Fruit fly (Drosophila melanogaster) whole organism, embryonic: ENCODE data around the gene sky.

Experiments used
- ATbp ChIP-seq: fragments of 200-800 bp; sonication (Bioruptor generic); optimal IDR thresholded peaks from 2 replicates; lab custom pipeline; 2017; ENCODE audit warnings: missing biosample characterization, mild to moderate bottlenecking, missing genetic modification characterization, missing genetic modification reagents
- CG10462 ChIP-seq: fragments of 200-800 bp; sonication (Bioruptor generic); optimal IDR thresholded peaks from 2 replicates; lab custom pipeline; 2016; ENCODE audit warnings: missing biosample characterization, missing genetic modification characterization
- CG12942 ChIP-seq: fragments of 200-800 bp; sonication (Bioruptor generic); optimal IDR thresholded peaks from 3 replicates; lab custom pipeline; 2016; ENCODE audit warnings: missing biosample characterization, missing genetic modification characterization
- CG14667 ChIP-seq: fragments of 200-800 bp; sonication (Bioruptor generic); IDR thresholded peaks from 2 replicates; pipeline ENCODE4 v1.3.6; 2022; ENCODE audit warnings: missing biosample characterization, missing genetic modification characterization
- CG14965 ChIP-seq: fragments of 200-800 bp; sonication (Bioruptor generic); optimal IDR thresholded peaks from 2 replicates; lab custom pipeline; 2016; ENCODE audit warnings: missing biosample characterization, missing genetic modification characterization, borderline replicate concordance
- CG1647 ChIP-seq: fragments of 200-800 bp; sonication (Bioruptor generic); optimal IDR thresholded peaks from 3 replicates; lab custom pipeline; 2016; ENCODE audit warnings: missing biosample characterization, missing genetic modification characterization
- CG17612 ChIP-seq: fragments of 200-800 bp; sonication (Bioruptor generic); IDR thresholded peaks from 2 replicates; pipeline ENCODE4 v1.3.6; 2022; ENCODE audit warnings: missing biosample characterization, missing genetic modification characterization
- CG1792 ChIP-seq: fragments of 200-800 bp; sonication (Bioruptor generic); optimal IDR thresholded peaks from 2 replicates; lab custom pipeline; 2016; ENCODE audit warnings: missing biosample characterization, missing genetic modification characterization
- CG18262 ChIP-seq: fragments of 200-800 bp; optimal IDR thresholded peaks from 3 replicates; lab custom pipeline; 2019; ENCODE audit warnings: missing biosample characterization, mild to moderate bottlenecking, missing genetic modification characterization, moderate library complexity
- CG18599 ChIP-seq: fragments of 200-800 bp; sonication (Bioruptor generic); optimal IDR thresholded peaks from 3 replicates; lab custom pipeline; 2017; ENCODE audit warnings: missing biosample characterization, missing genetic modification characterization, mild to moderate bottlenecking, moderate library complexity, missing genetic modification reagents
- CG2116 ChIP-seq: fragments of 200-800 bp; sonication (Bioruptor generic); optimal IDR thresholded peaks from 3 replicates; lab custom pipeline; 2018; ENCODE audit warnings: missing biosample characterization, mild to moderate bottlenecking, missing genetic modification characterization
- CG2129 ChIP-seq: fragments of 200-800 bp; sonication (Bioruptor generic); IDR thresholded peaks from 2 replicates; pipeline ENCODE4 v1.3.6; 2022; ENCODE audit warnings: missing biosample characterization, missing genetic modification characterization; ENCODE audit not compliant: partially characterized antibody
- CG31388 ChIP-seq: fragments of 200-800 bp; sonication (Bioruptor generic); optimal IDR thresholded peaks from 2 replicates; lab custom pipeline; 2016; ENCODE audit warnings: missing biosample characterization, missing genetic modification characterization
- CG4424 ChIP-seq: fragments of 200-800 bp; sonication (Bioruptor generic); optimal IDR thresholded peaks from 3 replicates; lab custom pipeline; 2016; ENCODE audit warnings: missing biosample characterization, missing genetic modification characterization
- CG4707 ChIP-seq: fragments of 200-800 bp; sonication (Bioruptor generic); optimal IDR thresholded peaks from 2 replicates; lab custom pipeline; 2018; ENCODE audit warnings: missing biosample characterization, mild to moderate bottlenecking, missing genetic modification characterization, moderate library complexity
- CG5953 ChIP-seq: fragments of 200-800 bp; sonication (Bioruptor generic); IDR thresholded peaks from 2 replicates; pipeline ENCODE4 v1.3.6; 2022; ENCODE audit warnings: missing biosample characterization, missing genetic modification characterization
- CG6813 ChIP-seq: fragments of 200-800 bp; sonication (Bioruptor generic); optimal IDR thresholded peaks from 2 replicates; lab custom pipeline; 2017; ENCODE audit warnings: missing biosample characterization, missing genetic modification characterization, mild to moderate bottlenecking, moderate library complexity, missing genetic modification reagents
- CG8944 ChIP-seq: fragments of 200-800 bp; sonication (Bioruptor generic); optimal IDR thresholded peaks from 3 replicates; lab custom pipeline; 2016; ENCODE audit warnings: missing biosample characterization, missing genetic modification characterization
- CG9609 ChIP-seq: fragments of 200-800 bp; sonication (Bioruptor generic); optimal IDR thresholded peaks from 3 replicates; lab custom pipeline; 2016; ENCODE audit warnings: missing biosample characterization, missing genetic modification characterization
- Doc3 ChIP-seq: fragments of 200-800 bp; sonication (Bioruptor generic); IDR thresholded peaks from 3 replicates; pipeline ENCODE4 v1.3.6; 2022; ENCODE audit warnings: missing biosample characterization, missing genetic modification characterization; ENCODE audit not compliant: partially characterized antibody
- Drgx ChIP-seq: fragments of 200-800 bp; sonication (Bioruptor generic); IDR thresholded peaks from 2 replicates; pipeline ENCODE4 v1.3.6; 2022; ENCODE audit warnings: missing biosample characterization, missing genetic modification characterization
- Eip74EF ChIP-seq, 2 experiments: fragments of 200-800 bp in 1 of 2; fragments of >200 bp in 1 of 2; sonication (Bioruptor generic) in 1 of 2; optimal IDR thresholded peaks; 2 replicates each; lab custom pipeline; 2017 to 2019; ENCODE audit warnings: missing biosample characterization in 2 of 2, missing genetic modification characterization in 2 of 2, mild to moderate bottlenecking in 1 of 2, moderate library complexity in 1 of 2
- Ets97D ChIP-seq: fragments of 200-800 bp; sonication (Bioruptor generic); optimal IDR thresholded peaks from 3 replicates; lab custom pipeline; 2016; ENCODE audit warnings: missing biosample characterization, missing genetic modification characterization
- Fer2 ChIP-seq: fragments of 200-800 bp; sonication (Bioruptor generic); optimal IDR thresholded peaks from 2 replicates; lab custom pipeline; 2018; ENCODE audit warnings: missing biosample characterization, mild to moderate bottlenecking, missing genetic modification characterization, moderate library complexity
- HLH54F ChIP-seq: fragments of 200-800 bp; sonication (Bioruptor generic); optimal IDR thresholded peaks from 3 replicates; lab custom pipeline; 2016; ENCODE audit warnings: missing biosample characterization, missing genetic modification characterization
- Hey ChIP-seq: fragments of 200-800 bp; sonication (Bioruptor generic); optimal IDR thresholded peaks from 3 replicates; lab custom pipeline; 2018; ENCODE audit warnings: missing biosample characterization, mild to moderate bottlenecking, missing genetic modification characterization
- Six4 ChIP-seq: fragments of 200-800 bp; sonication (Bioruptor generic); optimal IDR thresholded peaks from 2 replicates; lab custom pipeline; 2016; ENCODE audit warnings: missing biosample characterization, missing genetic modification characterization
- Sox102F ChIP-seq: fragments of 200-800 bp; sonication (Bioruptor generic); optimal IDR thresholded peaks from 2 replicates; lab custom pipeline; 2018; ENCODE audit warnings: missing biosample characterization, mild to moderate bottlenecking, missing genetic modification characterization, moderate library complexity
- Stat92E ChIP-seq, 3 experiments: fragments of >200 bp in 2 of 3; fragments of 200-800 bp in 1 of 3; sonication (Bioruptor generic) in 1 of 3; optimal IDR thresholded peaks; 2 replicates each; lab custom pipeline; 2017 to 2019; ENCODE audit warnings: missing biosample characterization in 3 of 3, missing genetic modification characterization in 3 of 3, mild to moderate bottlenecking in 1 of 3, moderate library complexity in 1 of 3
- Trl ChIP-seq, 3 experiments: fragments of >200 bp in 2 of 3; fragments of 200-800 bp in 1 of 3; sonication (Bioruptor generic) in 1 of 3; optimal IDR thresholded peaks; 2 replicates in 1 of 3; 3 replicates in 2 of 3; lab custom pipeline; 2016 to 2017; ENCODE audit warnings: missing biosample characterization in 1 of 3, missing genetic modification characterization in 1 of 3
- ap ChIP-seq: fragments of 200-800 bp; sonication (Bioruptor generic); IDR thresholded peaks from 2 replicates; pipeline ENCODE4 v1.3.6; 2022; ENCODE audit warnings: missing biosample characterization, missing genetic modification characterization
- bsh ChIP-seq, 2 experiments: fragments of 200-800 bp; sonication (Bioruptor generic); optimal IDR thresholded peaks; 2 replicates each; lab custom pipeline; 2017 to 2018; ENCODE audit warnings: mild to moderate bottlenecking in 2 of 2, missing biosample characterization in 2 of 2, missing genetic modification characterization in 2 of 2, moderate library complexity in 1 of 2
- ci ChIP-seq: fragments of 200-800 bp; sonication (Bioruptor generic); IDR thresholded peaks from 3 replicates; pipeline ENCODE4 v1.3.6; 2022; ENCODE audit warnings: missing biosample characterization, missing genetic modification characterization
- crp ChIP-seq, 2 experiments: fragments of 200-800 bp; sonication (Bioruptor generic); optimal IDR thresholded peaks; 2 replicates in 1 of 2; 3 replicates in 1 of 2; lab custom pipeline; 2017; ENCODE audit warnings: missing biosample characterization in 2 of 2, missing genetic modification characterization in 2 of 2, mild to moderate bottlenecking in 1 of 2, moderate library complexity in 1 of 2
- danr ChIP-seq: fragments of 200-800 bp; sonication (Bioruptor generic); IDR thresholded peaks from 2 replicates; pipeline ENCODE4 v1.3.6; 2022; ENCODE audit warnings: missing biosample characterization, missing genetic modification characterization
- exex ChIP-seq: fragments of 200-800 bp; sonication (Bioruptor generic); optimal IDR thresholded peaks from 4 replicates; lab custom pipeline; 2018; ENCODE audit warnings: missing biosample characterization, mild to moderate bottlenecking, missing genetic modification characterization, moderate library complexity
- fd102C ChIP-seq: fragments of 200-800 bp; sonication (Bioruptor generic); optimal IDR thresholded peaks from 2 replicates; lab custom pipeline; 2018; ENCODE audit warnings: missing biosample characterization, mild to moderate bottlenecking, missing genetic modification characterization, moderate library complexity
- jing ChIP-seq: fragments of 200-800 bp; sonication (Bioruptor generic); optimal IDR thresholded peaks from 2 replicates; lab custom pipeline; 2018; ENCODE audit warnings: missing biosample characterization, mild to moderate bottlenecking, missing genetic modification characterization
- kah ChIP-seq: fragments of 200-800 bp; sonication (Bioruptor generic); optimal IDR thresholded peaks from 2 replicates; lab custom pipeline; 2018; ENCODE audit warnings: missing biosample characterization, mild to moderate bottlenecking, missing genetic modification characterization
- kni ChIP-seq: fragments of 200-800 bp; sonication (Bioruptor generic); optimal IDR thresholded peaks from 3 replicates; lab custom pipeline; 2017; ENCODE audit warnings: mild to moderate bottlenecking, missing biosample characterization, missing genetic modification reagents, missing genetic modification characterization
- pros ChIP-seq: fragments of 200-800 bp; sonication (Bioruptor generic); optimal IDR thresholded peaks from 3 replicates; lab custom pipeline; 2019; ENCODE audit warnings: missing biosample characterization, mild to moderate bottlenecking, missing genetic modification characterization, moderate library complexity
- repo ChIP-seq: fragments of 200-800 bp; sonication (Bioruptor generic); optimal IDR thresholded peaks from 2 replicates; lab custom pipeline; 2016; ENCODE audit warnings: missing biosample characterization, missing genetic modification characterization
- slbo ChIP-seq: fragments of 200-800 bp; sonication (Bioruptor generic); IDR thresholded peaks from 2 replicates; pipeline ENCODE4 v1.3.6; 2022; ENCODE audit warnings: missing biosample characterization, missing genetic modification characterization
- sqz ChIP-seq: fragments of 200-800 bp; sonication (Bioruptor generic); optimal IDR thresholded peaks from 3 replicates; lab custom pipeline; 2018; ENCODE audit warnings: missing biosample characterization, mild to moderate bottlenecking, missing genetic modification characterization
- tio ChIP-seq: fragments of 200-800 bp; sonication (Bioruptor generic); optimal IDR thresholded peaks from 2 replicates; lab custom pipeline; 2017; ENCODE audit warnings: missing biosample characterization, missing genetic modification characterization, inconsistent platforms
- unpg ChIP-seq: fragments of 200-800 bp; sonication (Bioruptor generic); optimal IDR thresholded peaks from 3 replicates; lab custom pipeline; 2018; ENCODE audit warnings: missing biosample characterization, mild to moderate bottlenecking, missing genetic modification characterization, moderate library complexity

Gene sky

dm6 chr2L:20944886-20945558, 26.3 kb upstream of the sky start (continued):
- TF ChIP-seq CG8944: peak; percentile 27
- TF ChIP-seq, all 482 proteins: peak for 188

dm6 chr2L:20944342-20944741, 25.6 kb upstream of the sky start:
- peak; percentile 37; the same call in 1 of the 2 replicates for TF ChIP-seq ap (GFP tag; lab: Robert Waterston, UW)
- TF ChIP-seq Six4 (GFP tag; lab: Kevin White, UChicago): no peak
- TF ChIP-seq CG18262 (tag; lab: Kevin White, UChicago): peak; percentile 55
- no peak for TF ChIP-seq CG31388
- TF ChIP-seq CG10462: no peak
- TF ChIP-seq CG4424: peak; percentile 18
- peak; percentile 70 for TF ChIP-seq ci (GFP tag; lab: Robert Waterston, UW)
- TF ChIP-seq jing (GFP tag; lab: Kevin White, UChicago): peak; percentile 18
- no peak for TF ChIP-seq CG2116 (GFP tag; lab: Kevin White, UChicago)
- no peak for TF ChIP-seq HLH54F (GFP tag; lab: Kevin White, UChicago)
- no peak for TF ChIP-seq Eip74EF (GFP tag; optimal IDR thresholded peaks at IDR 0.05; lab: Kevin White, UChicago)
- TF ChIP-seq exex: no peak
- TF ChIP-seq tio (GFP tag; lab: Kevin White, UChicago): peak; percentile 41
- TF ChIP-seq CG12942 (GFP tag; lab: Kevin White, UChicago): no peak
- no peak for TF ChIP-seq CG14667 (GFP tag; lab: Robert Waterston, UW)
- no peak for TF ChIP-seq kni (GFP tag; lab: Kevin White, UChicago)
- no peak for TF ChIP-seq repo (GFP tag; lab: Kevin White, UChicago)
- no peak for TF ChIP-seq CG9609 (GFP tag; lab: Kevin White, UChicago)
- peak; percentile 10 for TF ChIP-seq CG4707
- 0 out of 2 replicates have a peak, but pooled peaks have one; percentile 23 for TF ChIP-seq CG5953 (GFP tag; lab: Robert Waterston, UW)
- no peak for TF ChIP-seq Fer2 (tag; lab: Kevin White, UChicago)
- no peak for TF ChIP-seq CG14965 (GFP tag; lab: Kevin White, UChicago)
- TF ChIP-seq danr (GFP tag; lab: Robert Waterston, UW): no peak
- TF ChIP-seq Doc3 (GFP tag; lab: Robert Waterston, UW): no peak
- no peak for TF ChIP-seq crp (GFP tag; optimal IDR thresholded peaks at IDR 0.05; lab: Kevin White, UChicago)
- TF ChIP-seq kah: no peak
- no peak for TF ChIP-seq Trl (optimal IDR thresholded peaks at IDR 0.05; lab: Kevin White, UChicago)
- TF ChIP-seq Trl (GFP tag; optimal IDR thresholded peaks at IDR 0.05; lab: Kevin White, UChicago): no peak
- TF ChIP-seq unpg (GFP tag; lab: Kevin White, UChicago): peak; percentile 41
- peak; percentile 41 for TF ChIP-seq ATbp
- no peak for TF ChIP-seq Hey (tag; lab: Kevin White, UChicago)
- no peak for TF ChIP-seq CG1647 (GFP tag; lab: Kevin White, UChicago)
- TF ChIP-seq Drgx (GFP tag; lab: Robert Waterston, UW): no peak
- TF ChIP-seq fd102C (GFP tag; lab: Kevin White, UChicago): no peak
- TF ChIP-seq pros (GFP tag; lab: Kevin White, UChicago): no peak
- no peak for TF ChIP-seq CG6813 (GFP tag; lab: Kevin White, UChicago)
- no peak for TF ChIP-seq CG2129 (GFP tag; lab: Robert Waterston, UW)
- TF ChIP-seq bsh (GFP tag; optimal IDR thresholded peaks at IDR 0.05; lab: Kevin White, UChicago): peak in 1 of 2 experiments; percentile 68
- TF ChIP-seq slbo (GFP tag; lab: Robert Waterston, UW): peak; percentile 43; the same call in 1 of the 2 replicates
- TF ChIP-seq Ets97D (GFP tag; lab: Kevin White, UChicago): no peak
- TF ChIP-seq CG18599 (GFP tag; lab: Kevin White, UChicago): peak; percentile 15
- TF ChIP-seq sqz (GFP tag; lab: Kevin White, UChicago): no peak
- TF ChIP-seq CG1792 (GFP tag; lab: Kevin White, UChicago): no peak
- no peak for TF ChIP-seq Stat92E (GFP tag; optimal IDR thresholded peaks at IDR 0.05; lab: Kevin White, UChicago)
- no peak for TF ChIP-seq CG17612 (GFP tag; lab: Robert Waterston, UW)
- peak; percentile 58 for TF ChIP-seq Sox102F (GFP tag; lab: Kevin White, UChicago)
